Worm (Caenorhabditis elegans) whole organism, L4/young adult: ENCODE data around the gene K10C2.7.

Experiments
- W03F9.2 ChIP-seq: fragments of 150-350 bp; optimal IDR thresholded peaks from 2 replicates; lab custom pipeline; 2014; ENCODE audit warnings: missing biosample characterization, missing genetic modification characterization
- him-1 ChIP-seq: sonication (generic microtip); optimal IDR thresholded peaks from 2 replicates; lab custom pipeline; 2016; ENCODE audit warnings: missing genotype, missing genetic modification reagents, missing genetic modification characterization, missing compliant biosample characterization

- TF ChIP-seq W03F9.2 (no peak), him-1 (tag; lab: Kevin White, UChicago) (no peak)
Observed at ce11 chrX:6427147-6427546, 16.1 kb downstream of the K10C2.7 start.
